Fruit fly (Drosophila melanogaster) whole organism, larva: Measurements from ENCODE around the gene CG3513.

Experiments
- noc ChIP-seq: fragments of 200-800 bp; sonication (Bioruptor generic); optimal IDR thresholded peaks from 3 replicates; lab custom pipeline; 2019; ENCODE audit warnings: missing biosample characterization, mild to moderate bottlenecking, missing genetic modification characterization, moderate library complexity

Gene CG3513

DNA sequence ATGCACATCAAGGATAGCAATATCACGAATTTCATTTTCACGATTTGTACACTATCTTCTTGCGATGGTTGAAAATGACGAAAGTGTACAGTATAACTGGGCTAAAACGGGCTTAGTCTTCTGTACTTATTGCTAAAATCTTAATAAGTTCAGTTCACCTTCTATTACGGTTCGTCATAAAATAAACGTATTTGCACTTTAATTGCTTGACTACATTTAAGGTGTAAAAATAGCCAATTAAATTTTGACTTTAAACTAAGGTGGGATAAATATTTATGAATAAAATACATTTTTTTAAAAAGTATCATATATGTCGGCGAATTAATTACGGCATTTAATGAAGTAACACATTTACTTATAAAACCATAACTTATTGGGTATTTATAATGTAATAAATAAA lies 23.3 kb downstream of the CG3513 start, which contains the start of gene Sfp24Bb:
Gene Sfp24Bb, minus strand, starts transcription at position 101 of the 400 bp plus-strand sequence.
- no peak for TF ChIP-seq noc (tag; lab: Kevin White, UChicago)

DNA sequence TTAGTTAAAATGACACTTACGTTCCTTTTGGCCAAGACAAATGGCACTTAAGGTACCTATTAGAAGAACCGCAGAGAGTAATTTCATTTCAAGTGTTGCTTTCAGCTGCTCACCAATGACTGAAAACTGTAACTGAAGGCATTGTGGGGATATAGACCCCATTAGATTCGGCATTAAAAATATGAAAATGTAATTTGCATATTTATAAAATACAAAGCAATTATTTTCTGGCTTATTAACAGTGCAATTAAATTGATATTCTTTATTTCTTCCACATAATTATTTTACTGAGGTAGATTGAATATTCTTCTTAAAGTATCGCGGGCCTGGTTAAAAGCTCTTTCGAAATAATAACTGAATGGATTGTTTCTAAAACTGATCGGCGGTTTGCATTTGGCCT lies 23.9 kb downstream of the CG3513 start, which contains the start of gene Sfp24Bd:
Gene Sfp24Bd, minus strand, starts transcription at position 101 of the 400 bp plus-strand sequence.
- TF ChIP-seq noc (tag; lab: Kevin White, UChicago), result no peak

DNA sequence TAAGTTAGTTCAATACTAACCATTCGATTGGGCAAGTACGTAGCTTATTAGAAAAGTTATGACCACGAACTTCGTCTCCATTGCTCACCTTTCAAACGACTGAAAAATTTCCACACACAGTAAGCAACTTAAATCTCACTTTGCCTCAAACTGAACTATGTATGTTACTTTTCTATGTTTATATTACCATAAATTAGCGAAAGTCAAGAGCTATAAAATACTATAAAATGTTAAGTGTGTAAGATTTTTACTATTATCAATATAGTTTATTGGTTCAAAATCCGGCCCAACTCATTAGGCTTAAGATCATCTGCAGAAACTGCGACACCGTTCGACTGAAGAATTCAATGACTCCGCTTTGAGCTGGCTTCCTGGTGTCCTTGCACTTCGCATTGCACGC lies 24.5 kb downstream of the CG3513 start, which contains the start of gene Sfp24Ba:
Gene Sfp24Ba, minus strand, starts transcription at position 101 of the 400 bp plus-strand sequence.
- TF ChIP-seq noc (tag; lab: Kevin White, UChicago), result no peak

DNA sequence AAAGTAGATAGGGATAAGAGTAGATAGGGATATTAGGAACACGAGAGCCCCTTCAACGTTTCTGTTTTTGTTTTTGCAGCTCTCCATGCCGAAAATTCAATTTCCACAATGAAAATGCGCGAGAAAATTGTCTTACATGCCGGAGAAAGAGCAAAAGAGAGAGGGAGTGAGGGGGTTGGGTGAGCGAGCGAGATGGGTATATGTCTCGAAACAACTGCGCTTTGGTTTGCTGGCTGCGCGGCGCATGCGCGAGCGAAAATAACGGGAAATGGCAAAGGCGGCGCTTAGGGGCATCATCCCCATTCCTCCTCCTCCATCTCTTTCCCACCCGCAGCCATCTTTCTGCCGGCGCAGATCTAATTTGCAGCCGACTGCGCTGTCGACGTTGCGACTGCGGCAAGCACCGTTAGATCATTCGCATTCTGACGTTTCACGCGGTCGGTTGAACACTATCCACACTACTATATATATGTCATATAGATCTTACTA lies 30.6 kb downstream of the CG3513 start, which contains the start of gene Drgx:
Gene Drgx, plus strand, starts transcription at position 439 of the 489 bp plus-strand sequence.
- TF ChIP-seq noc (tag; lab: Kevin White, UChicago), result no peak

DNA sequence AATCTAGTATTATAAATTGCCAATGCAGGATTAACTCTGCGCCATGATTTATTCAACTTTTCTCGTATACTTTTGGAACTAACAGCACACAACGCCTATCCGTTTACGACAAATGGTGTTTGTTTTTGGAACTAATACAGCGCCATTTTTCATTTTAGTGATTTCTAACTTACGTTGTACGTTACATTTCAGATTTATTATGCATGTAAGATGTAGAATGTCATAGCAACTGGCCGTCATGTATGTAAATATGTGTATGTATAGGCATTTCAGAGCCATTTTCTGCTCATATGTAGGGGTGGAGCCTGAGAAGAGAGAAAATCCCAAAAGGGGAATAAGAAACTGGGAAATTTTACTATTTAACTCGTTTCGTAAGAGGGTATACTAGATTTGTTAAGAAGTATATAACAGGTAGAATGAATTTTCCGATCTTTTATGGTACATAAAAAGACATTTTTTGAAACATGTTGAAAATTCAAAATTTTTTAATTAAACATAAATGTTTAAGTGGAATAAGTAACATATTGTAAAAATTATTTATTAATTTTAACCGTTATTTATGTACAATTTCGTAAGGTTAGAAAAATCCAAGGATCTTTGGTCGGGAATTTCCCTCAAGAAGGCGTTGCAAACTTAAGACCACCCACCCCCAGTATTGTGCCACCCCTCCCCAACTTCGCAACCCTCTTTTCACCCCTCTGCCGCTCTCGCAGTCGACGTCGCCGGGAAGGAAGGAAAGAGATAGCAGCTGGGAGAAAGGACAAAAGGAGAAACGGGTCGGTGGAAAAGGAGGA lies 35.4 kb downstream of the CG3513 start:
- TF ChIP-seq noc (tag; lab: Kevin White, UChicago), result no peak

DNA sequence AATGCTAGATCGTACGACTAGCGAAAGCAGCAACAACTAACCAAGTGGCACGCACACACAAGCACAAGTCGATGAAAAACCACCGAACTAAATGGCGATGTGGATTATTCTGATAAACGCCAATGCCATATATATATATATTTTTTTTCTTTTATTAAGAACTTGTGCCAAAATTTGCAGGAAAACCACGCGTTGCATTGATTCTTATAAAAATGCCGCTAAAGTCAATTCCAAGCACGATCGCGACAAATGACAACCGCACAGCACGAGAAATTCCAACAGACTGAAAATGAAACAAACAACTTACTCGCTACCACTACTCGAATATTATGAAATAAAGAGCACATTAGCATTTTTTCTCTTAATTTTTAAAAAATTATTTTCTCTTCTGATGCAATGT lies 36.3 kb downstream of the CG3513 start, which contains the start of gene for:
Gene for, minus strand, starts transcription at position 287 of the 400 bp plus-strand sequence.
- no peak for TF ChIP-seq noc (tag; lab: Kevin White, UChicago)

DNA sequence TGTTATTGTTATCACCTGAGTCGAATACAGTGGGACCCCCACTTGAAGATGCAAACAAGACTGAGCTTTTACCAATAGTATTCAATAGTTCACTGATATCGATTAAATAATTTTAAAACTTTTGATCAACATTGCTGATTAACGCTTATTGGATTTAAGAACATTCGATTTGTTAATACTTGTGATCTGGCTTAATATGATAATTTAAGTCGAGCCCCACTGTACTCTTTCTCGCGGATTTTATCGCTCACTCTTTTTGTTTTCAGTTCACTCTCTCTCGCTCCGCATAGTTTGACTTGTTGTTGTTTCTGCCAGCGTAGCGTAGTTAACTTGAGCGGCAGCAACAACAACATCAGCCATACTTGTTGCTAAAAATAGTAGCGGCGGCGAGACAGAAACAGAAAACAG lies 37.3 kb downstream of the CG3513 start:
- peak; percentile 100 for TF ChIP-seq noc (tag; lab: Kevin White, UChicago)

DNA sequence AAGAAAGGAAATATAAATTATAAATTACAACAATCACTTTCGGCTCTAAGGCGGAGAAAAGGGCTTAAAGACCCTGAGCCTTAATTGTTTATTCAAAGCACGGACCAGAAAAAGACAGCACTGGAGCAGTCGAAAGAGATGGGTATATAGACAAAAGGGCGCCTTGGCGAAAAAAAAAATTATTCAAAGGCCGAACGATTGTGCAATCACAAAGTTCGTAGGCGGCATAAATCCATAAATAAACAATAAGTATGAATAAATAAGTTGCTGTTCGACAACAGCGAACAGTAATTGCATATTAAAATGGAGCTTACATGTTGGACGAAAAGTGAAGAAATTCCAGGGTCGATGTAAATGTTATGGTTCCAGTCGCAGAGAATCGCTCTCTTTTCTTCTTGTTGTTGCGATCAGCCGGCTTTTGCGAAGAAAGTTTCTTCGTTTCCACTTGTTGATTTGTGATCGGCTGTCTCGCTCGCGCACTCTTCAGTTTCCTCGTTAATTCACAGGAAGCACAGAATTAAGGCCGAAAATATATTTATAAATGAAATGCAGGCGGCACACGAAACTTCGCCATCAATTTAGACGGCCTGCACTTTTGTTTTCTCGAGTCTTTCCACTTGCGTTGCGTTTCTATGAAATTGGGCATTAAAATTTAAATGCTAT lies 37.9 kb downstream of the CG3513 start:
- TF ChIP-seq noc (tag; lab: Kevin White, UChicago), result no peak

DNA sequence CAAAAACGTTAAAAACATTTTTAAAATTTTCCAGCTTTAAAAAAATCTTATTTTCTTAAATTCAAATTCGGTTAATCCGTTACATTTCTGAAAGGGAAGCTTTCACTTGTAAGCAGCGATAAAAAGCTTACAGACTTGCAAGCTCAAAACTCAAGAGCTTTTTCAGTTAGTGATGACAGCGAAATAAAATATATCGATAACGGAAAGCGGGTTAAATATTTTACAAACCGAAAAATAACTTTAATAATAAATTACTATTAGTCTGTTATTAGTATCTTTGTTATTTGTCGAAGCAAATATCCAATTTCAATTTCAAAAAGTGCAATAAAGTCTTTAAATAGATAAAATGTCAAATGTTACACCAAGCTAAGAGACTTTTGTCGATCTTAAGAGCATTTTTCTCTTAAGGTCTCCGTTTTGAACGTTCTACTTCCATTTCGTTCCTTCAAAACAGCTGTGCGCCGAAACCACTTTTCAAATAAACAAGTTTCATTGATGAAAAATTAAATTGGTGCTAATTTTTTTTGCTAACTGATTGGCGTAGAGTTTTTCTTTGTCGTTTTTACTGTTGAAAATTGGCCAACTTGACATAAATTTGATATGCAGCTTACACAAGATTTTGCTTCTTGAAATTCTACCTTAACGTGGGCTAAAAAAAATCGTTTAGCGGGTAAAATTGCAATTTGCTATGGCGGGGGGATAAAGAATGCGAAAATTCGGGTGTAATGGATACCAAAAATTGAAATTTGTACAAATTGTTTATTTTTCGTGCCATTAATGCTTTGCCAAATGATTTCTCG lies 44.6 kb downstream of the CG3513 start:
- no peak for TF ChIP-seq noc (tag; lab: Kevin White, UChicago)

DNA sequence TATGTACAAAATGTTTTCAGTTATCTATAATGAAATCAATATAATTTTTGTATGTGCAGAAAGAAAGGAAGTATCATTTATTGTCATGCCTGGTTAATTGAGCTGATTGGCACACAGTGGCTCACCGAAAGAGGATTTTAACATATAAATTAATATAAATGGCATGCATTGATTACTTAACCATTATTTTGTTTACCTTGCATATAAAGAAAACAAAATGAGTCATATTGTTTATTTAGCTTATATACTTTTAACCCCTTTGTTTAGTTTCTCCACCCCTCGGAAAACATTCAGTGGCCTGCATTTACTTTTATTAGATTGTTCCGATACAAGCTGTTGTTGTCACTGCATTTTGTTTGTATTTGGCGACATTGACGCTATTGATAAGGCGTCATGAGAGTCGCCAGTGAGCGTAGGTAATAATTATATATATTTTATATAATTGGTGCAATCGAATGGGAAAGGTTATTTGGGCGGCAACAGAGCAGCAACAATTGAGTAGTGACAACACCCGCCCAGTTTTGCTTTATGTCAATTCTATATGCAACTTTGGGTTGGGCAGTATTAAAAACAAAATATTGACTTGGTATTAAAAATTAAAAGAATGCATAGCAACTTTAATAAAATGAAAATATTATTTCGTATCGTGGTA lies 45.3 kb downstream of the CG3513 start:
- no peak for TF ChIP-seq noc (tag; lab: Kevin White, UChicago)

DNA sequence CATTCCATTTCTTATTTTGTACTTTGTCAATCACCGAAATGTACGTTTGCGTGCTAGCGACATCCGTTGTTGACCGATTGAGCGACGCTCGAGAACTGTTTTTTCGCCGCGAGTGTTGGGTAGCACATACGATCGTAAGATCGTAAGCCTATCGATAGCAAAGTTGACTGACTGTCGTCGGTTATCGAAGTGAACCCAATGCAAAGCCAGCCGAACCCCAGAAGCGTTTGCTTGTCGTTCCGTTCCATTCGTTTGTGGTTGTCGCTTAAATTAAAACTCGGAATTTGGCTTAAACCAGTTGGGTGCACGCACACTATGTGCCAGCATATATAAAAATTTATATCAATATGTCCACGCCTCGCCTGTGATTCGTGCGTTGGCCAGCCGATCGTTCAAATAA lies 46.9 kb downstream of the CG3513 start:
- TF ChIP-seq noc (tag; lab: Kevin White, UChicago), result no peak

DNA sequence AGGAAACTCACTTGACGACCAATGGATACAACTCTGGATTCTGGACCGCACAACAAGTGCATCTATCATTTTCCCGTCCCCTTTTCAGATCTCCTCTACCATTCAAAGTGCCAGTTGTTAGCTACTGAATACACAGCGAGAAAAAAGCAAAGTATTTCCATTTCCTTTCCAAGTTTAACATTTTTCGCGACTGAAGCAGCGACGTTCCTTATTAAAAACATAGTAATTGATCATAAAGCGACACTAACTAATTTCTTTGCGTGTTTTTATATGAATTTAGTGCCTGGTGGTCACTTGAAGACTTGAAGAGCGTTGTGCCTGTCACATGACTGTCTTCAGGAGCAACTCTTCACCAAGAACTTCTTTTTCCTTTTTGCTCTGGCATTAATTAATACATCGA lies 47.6 kb downstream of the CG3513 start:
- no peak for TF ChIP-seq noc (tag; lab: Kevin White, UChicago)
